Fruit fly (Drosophila melanogaster) whole organism, embryonic: ENCODE measurements around the gene CG6654.

Experiments
- Asciz ChIP-seq: fragments of 200-800 bp; sonication (Bioruptor generic); optimal IDR thresholded peaks from 2 replicates; lab custom pipeline; 2017; ENCODE audit warnings: missing biosample characterization, mild to moderate bottlenecking, missing genetic modification characterization, missing genetic modification reagents
- Bdp1 ChIP-seq: fragments of 200-800 bp; sonication (Bioruptor generic); optimal IDR thresholded peaks from 3 replicates; lab custom pipeline; 2016; ENCODE audit warnings: missing biosample characterization, missing genetic modification characterization
- CG10267 ChIP-seq: fragments of 200-800 bp; sonication (Bioruptor generic); optimal IDR thresholded peaks from 2 replicates; lab custom pipeline; 2018; ENCODE audit warnings: missing biosample characterization, mild to moderate bottlenecking, missing genetic modification characterization, moderate library complexity
- CG10366 ChIP-seq: fragments of 200-800 bp; sonication (Bioruptor generic); IDR thresholded peaks from 2 replicates; pipeline ENCODE4 v1.3.6; 2022; ENCODE audit warnings: missing biosample characterization, missing genetic modification characterization
- CG11085 ChIP-seq: fragments of 200-800 bp; sonication (Bioruptor generic); IDR thresholded peaks from 2 replicates; pipeline ENCODE4 v1.3.6; 2022; ENCODE audit warnings: missing biosample characterization, missing genetic modification characterization
- CG12769 ChIP-seq: fragments of 200-800 bp; sonication (Bioruptor generic); optimal IDR thresholded peaks from 2 replicates; lab custom pipeline; 2019; ENCODE audit warnings: missing biosample characterization, mild to moderate bottlenecking, missing genetic modification characterization, moderate library complexity
- CG12942 ChIP-seq: fragments of 200-800 bp; sonication (Bioruptor generic); optimal IDR thresholded peaks from 3 replicates; lab custom pipeline; 2016; ENCODE audit warnings: missing biosample characterization, missing genetic modification characterization
- CG13296 ChIP-seq: fragments of 200-800 bp; sonication (Bioruptor generic); optimal IDR thresholded peaks from 3 replicates; lab custom pipeline; 2018; ENCODE audit warnings: missing biosample characterization, mild to moderate bottlenecking, missing genetic modification characterization
- CG15514 ChIP-seq: fragments of 200-800 bp; sonication (Bioruptor generic); optimal IDR thresholded peaks from 3 replicates; lab custom pipeline; 2017; ENCODE audit warnings: missing biosample characterization, missing genetic modification characterization, mild to moderate bottlenecking, moderate library complexity, missing genetic modification reagents
- CG1602 ChIP-seq: fragments of 200-800 bp; sonication (Bioruptor generic); optimal IDR thresholded peaks from 3 replicates; lab custom pipeline; 2016; ENCODE audit warnings: missing biosample characterization, missing genetic modification characterization
- CG1603 ChIP-seq: fragments of 200-800 bp; sonication (Bioruptor generic); optimal IDR thresholded peaks from 2 replicates; lab custom pipeline; 2019; ENCODE audit warnings: missing biosample characterization, mild to moderate bottlenecking, missing genetic modification characterization, moderate library complexity
- CG16813 ChIP-seq: fragments of 200-800 bp; sonication (Bioruptor generic); IDR thresholded peaks from 3 replicates; pipeline ENCODE4 v1.3.6; 2022; ENCODE audit warnings: missing biosample characterization, missing genetic modification characterization; ENCODE audit not compliant: partially characterized antibody
- CG18011 ChIP-seq: fragments of 200-800 bp; sonication (Bioruptor generic); optimal IDR thresholded peaks from 2 replicates; lab custom pipeline; 2017; ENCODE audit warnings: missing biosample characterization, missing genetic modification characterization, mild to moderate bottlenecking, moderate library complexity, missing genotype
- CG18476 ChIP-seq: fragments of 200-800 bp; sonication (Bioruptor generic); optimal IDR thresholded peaks from 2 replicates; lab custom pipeline; 2016; ENCODE audit warnings: missing biosample characterization, mild to moderate bottlenecking, missing genetic modification characterization
- CG18619 ChIP-seq: fragments of 200-800 bp; sonication (Bioruptor generic); optimal IDR thresholded peaks from 3 replicates; lab custom pipeline; 2017; ENCODE audit warnings: missing biosample characterization, mild to moderate bottlenecking, missing genetic modification characterization
- CG3281 ChIP-seq: fragments of 200-800 bp; sonication (Bioruptor generic); optimal IDR thresholded peaks from 3 replicates; lab custom pipeline; 2017; ENCODE audit warnings: missing biosample characterization, mild to moderate bottlenecking, missing genetic modification characterization
- CG34376 ChIP-seq: fragments of 200-800 bp; sonication (Bioruptor generic); optimal IDR thresholded peaks from 2 replicates; lab custom pipeline; 2018; ENCODE audit warnings: missing biosample characterization, mild to moderate bottlenecking, missing genetic modification characterization
- CG4360 ChIP-seq: fragments of 200-800 bp; sonication (Bioruptor generic); IDR thresholded peaks from 2 replicates; pipeline ENCODE4 v1.3.6; 2022; ENCODE audit warnings: missing biosample characterization, missing genetic modification characterization
- CG4730 ChIP-seq: fragments of 200-800 bp; sonication (Bioruptor generic); IDR thresholded peaks from 2 replicates; pipeline ENCODE4 v1.3.6; 2022; ENCODE audit warnings: missing biosample characterization, missing genetic modification characterization
- CG6272 ChIP-seq: fragments of 200-800 bp; sonication (Bioruptor generic); IDR thresholded peaks from 2 replicates; pipeline ENCODE4 v1.3.6; 2022; ENCODE audit warnings: missing biosample characterization, missing genetic modification characterization
- CG6854 ChIP-seq: fragments of 200-800 bp; sonication (Bioruptor generic); optimal IDR thresholded peaks from 3 replicates; lab custom pipeline; 2017; ENCODE audit warnings: missing biosample characterization, mild to moderate bottlenecking, missing genetic modification characterization
- CG7372 ChIP-seq: fragments of 200-800 bp; sonication (Bioruptor generic); IDR thresholded peaks from 2 replicates; pipeline ENCODE4 v1.3.6; 2022; ENCODE audit warnings: missing biosample characterization, missing genetic modification characterization
- CG7745 ChIP-seq: fragments of 200-800 bp; sonication (Bioruptor generic); optimal IDR thresholded peaks from 2 replicates; lab custom pipeline; 2018; ENCODE audit warnings: missing biosample characterization, mild to moderate bottlenecking, missing genetic modification characterization, moderate library complexity
- CG9876 ChIP-seq: fragments of 200-800 bp; sonication (Bioruptor generic); optimal IDR thresholded peaks from 2 replicates; lab custom pipeline; 2016; ENCODE audit warnings: missing biosample characterization, missing genetic modification characterization
- Dip3 ChIP-seq: fragments of 200-800 bp; sonication (Bioruptor generic); optimal IDR thresholded peaks from 3 replicates; lab custom pipeline; 2016; ENCODE audit warnings: missing biosample characterization, missing genetic modification characterization
- Gsc ChIP-seq: fragments of 200-800 bp; sonication (Bioruptor generic); IDR thresholded peaks from 2 replicates; pipeline ENCODE4 v1.3.6; 2022; ENCODE audit warnings: missing biosample characterization, missing genetic modification characterization
- HLH3B ChIP-seq: fragments of 200-800 bp; sonication (Bioruptor generic); IDR thresholded peaks from 2 replicates; pipeline ENCODE4 v1.3.6; 2022; ENCODE audit warnings: missing biosample characterization, missing genetic modification characterization
- MTF-1 ChIP-seq: fragments of 200-800 bp; sonication (Bioruptor generic); optimal IDR thresholded peaks from 2 replicates; lab custom pipeline; 2018; ENCODE audit warnings: missing biosample characterization, mild to moderate bottlenecking, missing genetic modification characterization, borderline replicate concordance
- Rx ChIP-seq: fragments of 200-800 bp; sonication (Bioruptor generic); IDR thresholded peaks from 2 replicates; pipeline ENCODE4 v1.3.6; 2022; ENCODE audit warnings: missing biosample characterization, missing genetic modification characterization
- Spps ChIP-seq: fragments of 200-800 bp; sonication (Bioruptor generic); optimal IDR thresholded peaks from 2 replicates; lab custom pipeline; 2018; ENCODE audit warnings: missing biosample characterization, mild to moderate bottlenecking, missing genetic modification characterization
- br ChIP-seq: fragments of >200 bp; optimal IDR thresholded peaks from 2 replicates; lab custom pipeline; 2017
- croc ChIP-seq: fragments of 200-800 bp; sonication (Bioruptor generic); conservative IDR thresholded peaks from 3 replicates; pipeline ENCODE4 v1.3.6; 2022; ENCODE audit warnings: missing biosample characterization, missing genetic modification characterization
- fd102C ChIP-seq: fragments of 200-800 bp; sonication (Bioruptor generic); optimal IDR thresholded peaks from 2 replicates; lab custom pipeline; 2018; ENCODE audit warnings: missing biosample characterization, mild to moderate bottlenecking, missing genetic modification characterization, moderate library complexity
- gem ChIP-seq: fragments of 200-800 bp; sonication (Bioruptor generic); optimal IDR thresholded peaks from 2 replicates; lab custom pipeline; 2019; ENCODE audit warnings: missing biosample characterization, mild to moderate bottlenecking, missing genetic modification characterization, moderate library complexity
- gro ChIP-seq: fragments of 200-800 bp; sonication (Bioruptor generic); optimal IDR thresholded peaks from 2 replicates; lab custom pipeline; 2016; ENCODE audit warnings: missing biosample characterization, missing genetic modification characterization
- gt ChIP-seq: fragments of 200-800 bp; sonication (Bioruptor generic); IDR thresholded peaks from 2 replicates; pipeline ENCODE4 v1.3.6; 2022; ENCODE audit warnings: missing biosample characterization, missing genetic modification characterization
- inv ChIP-seq: fragments of 200-800 bp; sonication (Bioruptor generic); IDR thresholded peaks from 2 replicates; pipeline ENCODE4 v1.3.6; 2022; ENCODE audit warnings: missing biosample characterization, missing genetic modification characterization; ENCODE audit not compliant: partially characterized antibody
- ro ChIP-seq: fragments of 200-800 bp; sonication (Bioruptor generic); IDR thresholded peaks from 2 replicates; pipeline ENCODE4 v1.3.6; 2022; ENCODE audit warnings: missing biosample characterization, missing genetic modification characterization
- run ChIP-seq: fragments of 200-800 bp; sonication (Bioruptor generic); optimal IDR thresholded peaks from 3 replicates; lab custom pipeline; 2018; ENCODE audit warnings: missing biosample characterization, mild to moderate bottlenecking, missing genetic modification characterization
- salm ChIP-seq: fragments of 200-800 bp; sonication (Bioruptor generic); optimal IDR thresholded peaks from 2 replicates; lab custom pipeline; 2018; ENCODE audit warnings: missing biosample characterization, mild to moderate bottlenecking, missing genetic modification characterization
- scrt ChIP-seq: fragments of 200-800 bp; sonication (Bioruptor generic); optimal IDR thresholded peaks from 2 replicates; lab custom pipeline; 2018; ENCODE audit warnings: missing biosample characterization, mild to moderate bottlenecking, missing genetic modification characterization, moderate library complexity
- sd ChIP-seq: fragments of 200-800 bp; sonication (Bioruptor generic); optimal IDR thresholded peaks from 3 replicates; lab custom pipeline; 2018; ENCODE audit warnings: missing biosample characterization, mild to moderate bottlenecking, missing genetic modification characterization, moderate library complexity
- sqz ChIP-seq: fragments of 200-800 bp; sonication (Bioruptor generic); optimal IDR thresholded peaks from 3 replicates; lab custom pipeline; 2018; ENCODE audit warnings: missing biosample characterization, mild to moderate bottlenecking, missing genetic modification characterization
- sug ChIP-seq: fragments of 200-800 bp; optimal IDR thresholded peaks from 2 replicates; lab custom pipeline; 2019; ENCODE audit warnings: missing biosample characterization, mild to moderate bottlenecking, missing genetic modification characterization, moderate library complexity
- trem ChIP-seq: fragments of 200-800 bp; optimal IDR thresholded peaks from 3 replicates; lab custom pipeline; 2019; ENCODE audit warnings: missing biosample characterization, mild to moderate bottlenecking, missing genetic modification characterization, moderate library complexity
- vnd ChIP-seq: fragments of 200-800 bp; sonication (Bioruptor generic); IDR thresholded peaks from 3 replicates; pipeline ENCODE4 v1.3.6; 2022; ENCODE audit warnings: missing biosample characterization, missing genetic modification characterization; ENCODE audit not compliant: partially characterized antibody
- wor ChIP-seq: fragments of 200-800 bp; sonication (Bioruptor generic); IDR thresholded peaks from 2 replicates; pipeline ENCODE4 v1.3.6; 2022; ENCODE audit warnings: missing biosample characterization, missing genetic modification characterization
- zf30C ChIP-seq: fragments of 200-800 bp; sonication (Bioruptor generic); optimal IDR thresholded peaks from 3 replicates; lab custom pipeline; 2018; ENCODE audit warnings: missing biosample characterization, mild to moderate bottlenecking, missing genetic modification characterization

CG6654 gene

dm6 chr3R:15242186-15243045 lies 29.0 kb upstream of the CG6654 start, which contains the start of the genes tefu and Hsc70-4 (continued):
- TF ChIP-seq sqz (GFP tag; lab: Kevin White, UChicago) = peak; percentile 95
- TF ChIP-seq Gsc (GFP tag; lab: Robert Waterston, UW) = peak; percentile 42; the same call in 1 of the 2 replicates
- TF ChIP-seq vnd = no peak
- TF ChIP-seq CG4360 (GFP tag; lab: Robert Waterston, UW) = no peak
- peak; percentile 73 for TF ChIP-seq CG10267
- peak; percentile 68 for TF ChIP-seq Rx (GFP tag; lab: Robert Waterston, UW)
- TF ChIP-seq CG12942 (GFP tag; lab: Kevin White, UChicago) = peak; percentile 76
- TF ChIP-seq CG12769 (tag; lab: Kevin White, UChicago) = no peak
- TF ChIP-seq trem (tag; lab: Kevin White, UChicago) = peak; percentile 65
- peak; percentile 30 for TF ChIP-seq scrt (GFP tag; lab: Kevin White, UChicago)
- TF ChIP-seq croc (GFP tag; lab: Robert Waterston, UW) = peak; percentile 49; the same call in 2 of the 3 replicates
- TF ChIP-seq ro (GFP tag; lab: Robert Waterston, UW) = peak; percentile 66; the same call in 1 of the 2 replicates
- TF ChIP-seq CG10366 (GFP tag; lab: Robert Waterston, UW) = peak; percentile 74
- TF ChIP-seq CG18476 = peak; percentile 33
- TF ChIP-seq CG16813 (GFP tag; lab: Robert Waterston, UW) = no peak
- peak; percentile 64 for TF ChIP-seq CG9876 (GFP tag; lab: Kevin White, UChicago)
- peak; percentile 79 for TF ChIP-seq run (tag; lab: Kevin White, UChicago)
- TF ChIP-seq CG7372 (GFP tag; lab: Robert Waterston, UW) = peak; percentile 73
- peak; percentile 36 for TF ChIP-seq MTF-1 (GFP tag; lab: Kevin White, UChicago)
- no peak for TF ChIP-seq fd102C
- peak; percentile 77 for TF ChIP-seq Dip3 (GFP tag; lab: Kevin White, UChicago)
- no peak for TF ChIP-seq zf30C

dm6 chr3R:15231635-15232138 lies 18.2 kb upstream of the CG6654 start:
- TF ChIP-seq CG13296 (GFP tag; lab: Kevin White, UChicago) (peak; percentile 53), Bdp1 (GFP tag; lab: Kevin White, UChicago) (no peak), CG1603 (tag; lab: Kevin White, UChicago) (no peak), CG6272 (GFP tag; lab: Robert Waterston, UW) (no peak), salm (tag; lab: Kevin White, UChicago) (peak; percentile 1), CG7745 (tag; lab: Kevin White, UChicago) (no peak), CG18619 (GFP tag; lab: Kevin White, UChicago) (no peak), CG15514 (GFP tag; lab: Kevin White, UChicago) (peak; percentile 3), CG34376 (GFP tag; lab: Kevin White, UChicago) (peak; percentile 91), CG6854 (peak; percentile 20), gro (peak; percentile 7), inv (no peak), CG11085 (GFP tag; lab: Robert Waterston, UW) (no peak), gt (GFP tag; lab: Robert Waterston, UW) (no peak), CG4730 (no peak), br (lab: Kevin White, UChicago) (no peak), zf30C (peak; percentile 34), Asciz (GFP tag; lab: Kevin White, UChicago) (peak; percentile 16), gem (no peak), HLH3B (GFP tag; lab: Robert Waterston, UW) (no peak), sd (tag; lab: Kevin White, UChicago) (peak; percentile 97), CG18011 (GFP tag; lab: Kevin White, UChicago) (no peak), wor (GFP tag; lab: Robert Waterston, UW) (no peak), sug (tag; lab: Kevin White, UChicago) (peak; percentile 100), Spps (tag; lab: Kevin White, UChicago) (no peak), CG1602 (GFP tag; lab: Kevin White, UChicago) (no peak), Dip3 (GFP tag; lab: Kevin White, UChicago) (no peak), CG3281 (GFP tag; lab: Kevin White, UChicago) (peak; percentile 12)
